Worm (Caenorhabditis elegans) whole organism, L3 larva: ENCODE results near the gene fbxb-108.

Experiments
- ZK546.5 ChIP-seq: sonication (generic microtip); optimal IDR thresholded peaks from 2 replicates; lab custom pipeline; 2017; ENCODE audit warnings: missing biosample characterization, missing genetic modification characterization
- aly-2 ChIP-seq: fragments of 150-350 bp; optimal IDR thresholded peaks from 2 replicates; lab custom pipeline; 2014; ENCODE audit warnings: missing biosample characterization, missing genetic modification characterization
- ama-1 ChIP-seq: fragments of 150-350 bp; optimal IDR thresholded peaks from 2 replicates; lab custom pipeline; 2018
- ceh-16 ChIP-seq: sonication (generic microtip); optimal IDR thresholded peaks from 2 replicates; lab custom pipeline; 2017; ENCODE audit warnings: missing biosample characterization, missing genetic modification characterization
- ceh-82 ChIP-seq: fragments of 150-350 bp; optimal IDR thresholded peaks from 2 replicates; lab custom pipeline; 2014; ENCODE audit warnings: missing biosample characterization, missing genetic modification characterization
- ceh-9 ChIP-seq: sonication (generic microtip); optimal IDR thresholded peaks from 2 replicates; lab custom pipeline; 2018; ENCODE audit warnings: missing biosample characterization, missing genetic modification characterization
- daf-12 ChIP-seq: fragments of 150-350 bp; optimal IDR thresholded peaks from 2 replicates; lab custom pipeline; 2014; ENCODE audit warnings: missing biosample characterization, missing genetic modification reagents, missing genetic modification characterization
- egl-5 ChIP-seq: fragments of 150-350 bp; optimal IDR thresholded peaks from 2 replicates; lab custom pipeline; 2017; ENCODE audit warnings: missing biosample characterization, missing genetic modification reagents, missing genetic modification characterization, inconsistent platforms
- elt-2 ChIP-seq: sonication (generic microtip); optimal IDR thresholded peaks from 2 replicates; lab custom pipeline; 2016; ENCODE audit warnings: missing genetic modification reagents, mild to moderate bottlenecking, missing genetic modification characterization, missing compliant biosample characterization
- eor-1 ChIP-seq, 2 experiments: fragments of 150-350 bp; optimal IDR thresholded peaks; 2 replicates each; lab custom pipeline; 2014 to 2018; ENCODE audit warnings: missing biosample characterization in 2 of 2, missing genetic modification characterization in 2 of 2
- fkh-2 ChIP-seq: fragments of 150-350 bp; optimal IDR thresholded peaks from 2 replicates; lab custom pipeline; 2014; ENCODE audit warnings: missing biosample characterization, missing genetic modification reagents, missing genetic modification characterization
- hmg-11 ChIP-seq: sonication (generic microtip); optimal IDR thresholded peaks from 2 replicates; lab custom pipeline; 2016; ENCODE audit warnings: missing genetic modification characterization, missing compliant biosample characterization
- jun-1 ChIP-seq: fragments of 150-350 bp; optimal IDR thresholded peaks from 2 replicates; lab custom pipeline; 2014; ENCODE audit warnings: missing biosample characterization, missing genetic modification reagents, missing genetic modification characterization
- lin-39 ChIP-seq: fragments of 150-350 bp; optimal IDR thresholded peaks from 2 replicates; lab custom pipeline; 2018; ENCODE audit warnings: missing biosample characterization, missing genetic modification reagents, missing genetic modification characterization
- lsy-12 ChIP-seq: sonication (generic microtip); optimal IDR thresholded peaks from 2 replicates; lab custom pipeline; 2016; ENCODE audit warnings: mild to moderate bottlenecking, missing genetic modification characterization, missing compliant biosample characterization
- mdl-1 ChIP-seq: fragments of 150-350 bp; optimal IDR thresholded peaks from 2 replicates; lab custom pipeline; 2014; ENCODE audit warnings: missing biosample characterization, missing genetic modification characterization
- mml-1 ChIP-seq: fragments of 150-350 bp; sonication (generic microtip); optimal IDR thresholded peaks from 3 replicates; lab custom pipeline; 2014; ENCODE audit warnings: missing biosample characterization, missing genetic modification characterization
- nfya-1 ChIP-seq: sonication (generic microtip); optimal IDR thresholded peaks from 2 replicates; lab custom pipeline; 2017; ENCODE audit warnings: missing genetic modification characterization, mild to moderate bottlenecking, missing compliant biosample characterization, antibody characterized with exemption, moderate library complexity; ENCODE audit not compliant: insufficient read depth
- nhr-12 ChIP-seq: fragments of 150-350 bp; optimal IDR thresholded peaks from 2 replicates; lab custom pipeline; 2014; ENCODE audit warnings: missing biosample characterization, missing genetic modification characterization
- nhr-23 ChIP-seq: fragments of 150-350 bp; optimal IDR thresholded peaks from 2 replicates; lab custom pipeline; 2014; ENCODE audit warnings: missing biosample characterization, missing genetic modification reagents, missing genetic modification characterization
- nhr-237 ChIP-seq: fragments of 150-350 bp; optimal IDR thresholded peaks from 2 replicates; lab custom pipeline; 2014; ENCODE audit warnings: missing biosample characterization, missing genetic modification characterization
- nhr-25 ChIP-seq: sonication (generic microtip); optimal IDR thresholded peaks from 2 replicates; lab custom pipeline; 2017; ENCODE audit warnings: missing biosample characterization, missing genetic modification characterization
- nhr-43 ChIP-seq: sonication (generic microtip); optimal IDR thresholded peaks from 2 replicates; lab custom pipeline; 2016; ENCODE audit warnings: mild to moderate bottlenecking, missing genetic modification characterization, missing compliant biosample characterization; ENCODE audit not compliant: poor library complexity, severe bottlenecking
- nhr-67 ChIP-seq: fragments of 150-350 bp; optimal IDR thresholded peaks from 2 replicates; lab custom pipeline; 2014; ENCODE audit warnings: missing biosample characterization, missing genetic modification characterization
- pha-4 ChIP-seq: fragments of 150-350 bp; optimal IDR thresholded peaks from 2 replicates; lab custom pipeline; 2014; ENCODE audit warnings: missing biosample characterization, missing genetic modification reagents, missing genetic modification characterization
- pqm-1 ChIP-seq: fragments of 150-350 bp; optimal IDR thresholded peaks from 2 replicates; lab custom pipeline; 2017; ENCODE audit warnings: missing biosample characterization, missing genetic modification characterization, inconsistent platforms
- sea-2 ChIP-seq: fragments of 150-350 bp; sonication (generic microtip); optimal IDR thresholded peaks from 4 replicates; lab custom pipeline; 2014; ENCODE audit warnings: missing biosample characterization, missing genetic modification reagents, missing genetic modification characterization
- skn-1 ChIP-seq: fragments of 150-350 bp; optimal IDR thresholded peaks from 2 replicates; lab custom pipeline; 2014; ENCODE audit warnings: missing biosample characterization, missing genetic modification characterization
- unc-62 ChIP-seq: fragments of 150-350 bp; sonication (generic microtip); optimal IDR thresholded peaks from 4 replicates; lab custom pipeline; 2014; ENCODE audit warnings: missing biosample characterization, missing genetic modification reagents, missing genetic modification characterization
- zag-1 ChIP-seq: fragments of 150-350 bp; optimal IDR thresholded peaks from 2 replicates; lab custom pipeline; 2014; ENCODE audit warnings: missing biosample characterization, missing genetic modification characterization
- ztf-4 ChIP-seq: fragments of 150-350 bp; optimal IDR thresholded peaks from 2 replicates; lab custom pipeline; 2014; ENCODE audit warnings: missing biosample characterization, missing genetic modification characterization

The fbxb-108 gene

ce11 chrII:2777846-2778245 is 13.1 kb downstream of the fbxb-108 start, which contains the start of gene F08D12.4:
Gene F08D12.4, plus strand, starts transcription at chrII:2778146.
- TF ChIP-seq pqm-1 (tag; lab: Kevin White, UChicago) (no peak), fkh-2 (tag; lab: Kevin White, UChicago) (no peak)

- no peak for TF ChIP-seq hmg-11 (tag; lab: Kevin White, UChicago)
- TF ChIP-seq aly-2 (tag; lab: Kevin White, UChicago) = no peak
- TF ChIP-seq nhr-67 (tag; lab: Kevin White, UChicago) = no peak
- no peak for TF ChIP-seq ceh-9 (tag; lab: Kevin White, UChicago)
- TF ChIP-seq egl-5 (tag; lab: Kevin White, UChicago) = no peak
- no peak for TF ChIP-seq jun-1 (tag; lab: Kevin White, UChicago)
- no peak for TF ChIP-seq nhr-43 (tag; lab: Kevin White, UChicago)
- TF ChIP-seq nhr-23 (tag; lab: Kevin White, UChicago) = no peak
- no peak for TF ChIP-seq nhr-237
- TF ChIP-seq unc-62 = no peak
- no peak for TF ChIP-seq ama-1 (lab: Kevin White, UChicago)
- no peak for TF ChIP-seq sea-2
Observed at ce11 chrII:2779253-2779652, 14.5 kb downstream of the fbxb-108 start, which contains the start of gene F08D12.3. Gene F08D12.3, plus strand, starts transcription at chrII:2779553.

ce11 chrII:2780804-2781203 is 16.0 kb downstream of the fbxb-108 start:
- TF ChIP-seq elt-2 = no peak
- no peak for TF ChIP-seq mdl-1 (tag; lab: Kevin White, UChicago)
- TF ChIP-seq fkh-2 (tag; lab: Kevin White, UChicago) = no peak
- TF ChIP-seq mml-1 = no peak
- no peak for TF ChIP-seq lsy-12 (tag; lab: Kevin White, UChicago)
- no peak for TF ChIP-seq daf-12
- TF ChIP-seq egl-5 (tag; lab: Kevin White, UChicago) = no peak
- TF ChIP-seq nfya-1 (tag; lab: Kevin White, UChicago) = no peak
- TF ChIP-seq skn-1 (tag; lab: Kevin White, UChicago) = no peak
- no peak for TF ChIP-seq ceh-82 (tag; lab: Kevin White, UChicago)
- no peak for TF ChIP-seq ztf-4 (tag; lab: Kevin White, UChicago)

ce11 chrII:2781355-2781754 is 16.6 kb downstream of the fbxb-108 start, which contains the start of gene F08D12.2:
Gene F08D12.2, plus strand, starts transcription at chrII:2781655.
- TF ChIP-seq hmg-11 (tag; lab: Kevin White, UChicago) (no peak), nhr-67 (tag; lab: Kevin White, UChicago) (no peak), nhr-25 (no peak), eor-1 (tag; optimal IDR thresholded peaks at IDR 0.05; lab: Kevin White, UChicago) (no peak), zag-1 (no peak), pha-4 (tag; lab: Kevin White, UChicago) (no peak), lin-39 (no peak), ceh-9 (tag; lab: Kevin White, UChicago) (no peak), ama-1 (lab: Kevin White, UChicago) (no peak)

- TF ChIP-seq sea-2 = no peak
- no peak for TF ChIP-seq skn-1 (tag; lab: Kevin White, UChicago)
- TF ChIP-seq pqm-1 (tag; lab: Kevin White, UChicago) = no peak
- TF ChIP-seq nhr-12 (tag; lab: Kevin White, UChicago) = no peak
- no peak for TF ChIP-seq jun-1 (tag; lab: Kevin White, UChicago)
- no peak for TF ChIP-seq ceh-16 (tag; lab: Kevin White, UChicago)
- TF ChIP-seq, all 47 proteins: peak for 0
Observed at ce11 chrII:2783380-2783779, 18.6 kb downstream of the fbxb-108 start.

ce11 chrII:2785787-2786186 is 21.0 kb downstream of the fbxb-108 start:
- no peak for TF ChIP-seq lin-39
- no peak for TF ChIP-seq pqm-1 (tag; lab: Kevin White, UChicago)
- TF ChIP-seq ZK546.5 (tag; lab: Kevin White, UChicago) = no peak
- TF ChIP-seq nhr-25 = no peak
